Fruit fly (Drosophila melanogaster) whole organism, embryonic: ENCODE results near the gene CG42399.

ENCODE experiments used
- Aef1 ChIP-seq: fragments of 200-800 bp; sonication (Bioruptor generic); IDR thresholded peaks from 3 replicates; pipeline ENCODE4 v1.3.6; 2022; ENCODE audit warnings: missing biosample characterization, missing genetic modification characterization
- B-H2 ChIP-seq: fragments of 200-800 bp; sonication (Bioruptor generic); optimal IDR thresholded peaks from 2 replicates; lab custom pipeline; 2018; ENCODE audit warnings: missing biosample characterization, mild to moderate bottlenecking, missing genetic modification characterization
- BEAF-32 ChIP-seq: fragments of 200-800 bp; sonication (Bioruptor generic); optimal IDR thresholded peaks from 3 replicates; lab custom pipeline; 2017; ENCODE audit warnings: missing biosample characterization, missing genetic modification characterization, mild to moderate bottlenecking, moderate library complexity, missing genetic modification reagents
- C15 ChIP-seq: fragments of 200-800 bp; sonication (Bioruptor generic); IDR thresholded peaks from 3 replicates; pipeline ENCODE4 v1.3.6; 2022; ENCODE audit warnings: missing biosample characterization, missing genetic modification characterization
- CG12104 ChIP-seq: fragments of 200-800 bp; sonication (Bioruptor generic); optimal IDR thresholded peaks from 3 replicates; lab custom pipeline; 2016; ENCODE audit warnings: missing biosample characterization, missing genetic modification characterization
- CG14441 ChIP-seq: fragments of 200-800 bp; sonication (Bioruptor generic); IDR thresholded peaks from 2 replicates; pipeline ENCODE4 v1.3.6; 2022; ENCODE audit warnings: missing biosample characterization, missing genetic modification characterization
- CG2120 ChIP-seq: fragments of 200-800 bp; sonication (Bioruptor generic); optimal IDR thresholded peaks from 3 replicates; lab custom pipeline; 2016; ENCODE audit warnings: missing biosample characterization, missing genetic modification characterization
- CG2199 ChIP-seq: fragments of 200-800 bp; sonication (Bioruptor generic); IDR thresholded peaks from 3 replicates; pipeline ENCODE4 v1.3.6; 2022; ENCODE audit warnings: missing biosample characterization, missing genetic modification characterization
- CG30431 ChIP-seq: fragments of 200-800 bp; sonication (Bioruptor generic); optimal IDR thresholded peaks from 2 replicates; lab custom pipeline; 2017; ENCODE audit warnings: missing biosample characterization, missing genetic modification characterization
- CG42726 ChIP-seq: fragments of 200-800 bp; sonication (Bioruptor generic); IDR thresholded peaks from 2 replicates; pipeline ENCODE4 v1.3.6; 2022; ENCODE audit warnings: missing biosample characterization, missing genetic modification characterization; ENCODE audit not compliant: partially characterized antibody
- CG4282 ChIP-seq: fragments of 200-800 bp; sonication (Bioruptor generic); optimal IDR thresholded peaks from 2 replicates; lab custom pipeline; 2016; ENCODE audit warnings: missing biosample characterization, missing genetic modification characterization
- CG4360 ChIP-seq: fragments of 200-800 bp; sonication (Bioruptor generic); IDR thresholded peaks from 2 replicates; pipeline ENCODE4 v1.3.6; 2022; ENCODE audit warnings: missing biosample characterization, missing genetic modification characterization
- CG4617 ChIP-seq: fragments of 200-800 bp; sonication (Bioruptor generic); optimal IDR thresholded peaks from 3 replicates; lab custom pipeline; 2016; ENCODE audit warnings: missing biosample characterization, missing genetic modification characterization, borderline replicate concordance
- CG5245 ChIP-seq: fragments of 200-800 bp; sonication (Bioruptor generic); optimal IDR thresholded peaks from 3 replicates; lab custom pipeline; 2016; ENCODE audit warnings: missing biosample characterization, missing genetic modification characterization
- CG6654 ChIP-seq: fragments of 200-800 bp; sonication (Bioruptor generic); optimal IDR thresholded peaks from 2 replicates; lab custom pipeline; 2017; ENCODE audit warnings: missing biosample characterization, mild to moderate bottlenecking, missing genetic modification characterization
- CG8944 ChIP-seq: fragments of 200-800 bp; sonication (Bioruptor generic); optimal IDR thresholded peaks from 3 replicates; lab custom pipeline; 2016; ENCODE audit warnings: missing biosample characterization, missing genetic modification characterization
- CHES-1-like ChIP-seq: fragments of 200-800 bp; sonication (Bioruptor generic); optimal IDR thresholded peaks from 2 replicates; lab custom pipeline; 2016; ENCODE audit warnings: missing biosample characterization, missing genetic modification characterization
- CTCF ChIP-seq: fragments of 200-800 bp; sonication (Bioruptor generic); optimal IDR thresholded peaks from 2 replicates; lab custom pipeline; 2017; ENCODE audit warnings: missing biosample characterization, mild to moderate bottlenecking, missing genetic modification characterization, moderate library complexity
- CoRest ChIP-seq: fragments of 200-800 bp; sonication (Bioruptor generic); optimal IDR thresholded peaks from 3 replicates; lab custom pipeline; 2018; ENCODE audit warnings: missing biosample characterization, mild to moderate bottlenecking, missing genetic modification characterization, moderate library complexity
- CrebB ChIP-seq: fragments of 200-800 bp; sonication (Bioruptor generic); optimal IDR thresholded peaks from 3 replicates; lab custom pipeline; 2018; ENCODE audit warnings: missing biosample characterization, mild to moderate bottlenecking, missing genetic modification characterization
- Eip74EF ChIP-seq, 2 experiments: fragments of 200-800 bp in 1 of 2; fragments of >200 bp in 1 of 2; sonication (Bioruptor generic) in 1 of 2; optimal IDR thresholded peaks; 2 replicates each; lab custom pipeline; 2017 to 2019; ENCODE audit warnings: missing biosample characterization in 2 of 2, missing genetic modification characterization in 2 of 2, mild to moderate bottlenecking in 1 of 2, moderate library complexity in 1 of 2
- Gug ChIP-seq: fragments of 200-800 bp; sonication (Bioruptor generic); IDR thresholded peaks from 4 replicates; pipeline ENCODE4 v1.3.6; 2022; ENCODE audit warnings: missing biosample characterization, missing genetic modification characterization
- HHEX ChIP-seq: fragments of 200-800 bp; sonication (Bioruptor generic); optimal IDR thresholded peaks from 3 replicates; lab custom pipeline; 2017; ENCODE audit warnings: missing biosample characterization, mild to moderate bottlenecking, missing genetic modification characterization, missing genetic modification reagents
- HLHmδ ChIP-seq: fragments of 200-800 bp; sonication (Bioruptor generic); optimal IDR thresholded peaks from 2 replicates; lab custom pipeline; 2018; ENCODE audit warnings: missing biosample characterization, mild to moderate bottlenecking, missing genetic modification characterization, moderate library complexity
- HmgZ ChIP-seq: fragments of 200-800 bp; sonication (Bioruptor generic); optimal IDR thresholded peaks from 2 replicates; lab custom pipeline; 2018; ENCODE audit warnings: missing biosample characterization, mild to moderate bottlenecking, missing genetic modification characterization
- Hmx ChIP-seq: fragments of 200-800 bp; sonication (Bioruptor generic); optimal IDR thresholded peaks from 2 replicates; lab custom pipeline; 2016; ENCODE audit warnings: missing biosample characterization, missing genetic modification characterization
- Mad ChIP-seq: fragments of 200-800 bp; sonication (Bioruptor generic); optimal IDR thresholded peaks from 2 replicates; lab custom pipeline; 2016; ENCODE audit warnings: missing biosample characterization, missing genetic modification characterization
- Med ChIP-seq: fragments of 200-800 bp; sonication (Bioruptor generic); peaks from one replicate; lab custom pipeline; 2016; ENCODE audit warnings: missing biosample characterization, missing genetic modification characterization, mild to moderate bottlenecking, inconsistent platforms, moderate library complexity
- NK7.1 ChIP-seq: fragments of 200-800 bp; sonication (Bioruptor generic); optimal IDR thresholded peaks from 3 replicates; lab custom pipeline; 2016; ENCODE audit warnings: missing biosample characterization, missing genetic modification characterization
- Nf-YB ChIP-seq: fragments of 200-800 bp; sonication (Bioruptor generic); optimal IDR thresholded peaks from 3 replicates; lab custom pipeline; 2019; ENCODE audit warnings: missing biosample characterization, mild to moderate bottlenecking, missing genetic modification characterization, moderate library complexity
- Pdp1 ChIP-seq, 2 experiments: fragments of 200-800 bp; sonication (Bioruptor generic); optimal IDR thresholded peaks; 3 replicates each; lab custom pipeline; 2016; ENCODE audit warnings: missing biosample characterization in 2 of 2, missing genetic modification characterization in 2 of 2, mild to moderate bottlenecking in 1 of 2, moderate library complexity in 1 of 2
- Six4 ChIP-seq: fragments of 200-800 bp; sonication (Bioruptor generic); optimal IDR thresholded peaks from 2 replicates; lab custom pipeline; 2016; ENCODE audit warnings: missing biosample characterization, missing genetic modification characterization
- Taf1 ChIP-seq: fragments of 200-800 bp; sonication (Bioruptor generic); IDR thresholded peaks from 2 replicates; pipeline ENCODE4 v1.3.6; 2022; ENCODE audit warnings: missing biosample characterization, missing genetic modification characterization
- Trl ChIP-seq, 3 experiments: fragments of >200 bp in 2 of 3; fragments of 200-800 bp in 1 of 3; sonication (Bioruptor generic) in 1 of 3; optimal IDR thresholded peaks; 2 replicates in 1 of 3; 3 replicates in 2 of 3; lab custom pipeline; 2016 to 2017; ENCODE audit warnings: missing biosample characterization in 1 of 3, missing genetic modification characterization in 1 of 3
- ash1 ChIP-seq: fragments of 200-800 bp; sonication (Bioruptor generic); optimal IDR thresholded peaks from 2 replicates; lab custom pipeline; 2018; ENCODE audit warnings: missing biosample characterization, mild to moderate bottlenecking, missing genetic modification characterization
- ewg ChIP-seq: fragments of 200-800 bp; sonication (Bioruptor generic); optimal IDR thresholded peaks from 3 replicates; lab custom pipeline; 2017; ENCODE audit warnings: mild to moderate bottlenecking, missing biosample characterization, missing genetic modification reagents, missing genetic modification characterization
- fu2 ChIP-seq: fragments of 200-800 bp; sonication (Bioruptor generic); optimal IDR thresholded peaks from 2 replicates; lab custom pipeline; 2016; ENCODE audit warnings: missing biosample characterization, missing genetic modification characterization
- jigr1 ChIP-seq: fragments of 200-800 bp; sonication (Bioruptor generic); IDR thresholded peaks from 3 replicates; pipeline ENCODE4 v1.3.6; 2022; ENCODE audit warnings: missing biosample characterization, missing genetic modification characterization
- lab ChIP-seq: fragments of 200-800 bp; sonication (Bioruptor generic); optimal IDR thresholded peaks from 3 replicates; lab custom pipeline; 2017; ENCODE audit warnings: missing biosample characterization, missing genetic modification characterization, mild to moderate bottlenecking, moderate library complexity, missing genetic modification reagents
- nom ChIP-seq: fragments of 200-800 bp; sonication (Bioruptor generic); optimal IDR thresholded peaks from 2 replicates; lab custom pipeline; 2017; ENCODE audit warnings: missing biosample characterization, missing genetic modification characterization, mild to moderate bottlenecking, moderate library complexity, missing genetic modification reagents
- pan ChIP-seq, 4 experiments: fragments of >200 bp in 3 of 4; fragments of 200-800 bp in 1 of 4; sonication (Bioruptor generic) in 1 of 4; optimal IDR thresholded peaks in 3 of 4; IDR thresholded peaks in 1 of 4; 2 replicates each; pipeline versions ENCODE4 v1.3.6 to Lab custom; 2017 to 2022; ENCODE audit warnings: missing biosample characterization in 2 of 4, missing genetic modification characterization in 2 of 4, mixed read lengths in 1 of 4
- pfk ChIP-seq: fragments of 200-800 bp; sonication (Bioruptor generic); optimal IDR thresholded peaks from 2 replicates; lab custom pipeline; 2018; ENCODE audit warnings: missing biosample characterization, mild to moderate bottlenecking, missing genetic modification characterization, moderate library complexity
- sens ChIP-seq: fragments of 200-800 bp; sonication (Bioruptor generic); peaks from one replicate; lab custom pipeline; 2016; ENCODE audit warnings: missing biosample characterization, missing genetic modification characterization
- sens-2 ChIP-seq: fragments of 200-800 bp; sonication (Bioruptor generic); IDR thresholded peaks from 2 replicates; pipeline ENCODE4 v1.3.6; 2022; ENCODE audit warnings: missing biosample characterization, missing genetic modification characterization
- seq ChIP-seq: fragments of 200-800 bp; sonication (Bioruptor generic); IDR thresholded peaks from 2 replicates; pipeline ENCODE4 v1.3.6; 2022; ENCODE audit warnings: missing biosample characterization, missing genetic modification characterization
- sob ChIP-seq: fragments of 200-800 bp; sonication (Bioruptor generic); IDR thresholded peaks from 2 replicates; pipeline ENCODE4 v1.3.6; 2022; ENCODE audit warnings: missing biosample characterization, missing genetic modification characterization
- tap ChIP-seq: fragments of 200-800 bp; optimal IDR thresholded peaks from 3 replicates; lab custom pipeline; 2019; ENCODE audit warnings: missing biosample characterization, mild to moderate bottlenecking, missing genetic modification characterization, moderate library complexity
- tio ChIP-seq: fragments of 200-800 bp; sonication (Bioruptor generic); optimal IDR thresholded peaks from 2 replicates; lab custom pipeline; 2017; ENCODE audit warnings: missing biosample characterization, missing genetic modification characterization, inconsistent platforms
- tna ChIP-seq: fragments of 200-800 bp; sonication (Bioruptor generic); IDR thresholded peaks from 2 replicates; pipeline ENCODE4 v1.3.6; 2022; ENCODE audit warnings: missing biosample characterization, missing genetic modification characterization; ENCODE audit not compliant: partially characterized antibody
- unc-4 ChIP-seq: fragments of 200-800 bp; sonication (Bioruptor generic); IDR thresholded peaks from 2 replicates; pipeline ENCODE4 v1.3.6; 2022; ENCODE audit warnings: missing biosample characterization, missing genetic modification characterization; ENCODE audit not compliant: partially characterized antibody

Gene CG42399

dm6 chr2L:143088-143487 is 10.0 kb downstream of the CG42399 start, which contains the start of the genes CG31974 and CG11454 (continued):
- TF ChIP-seq Trl (optimal IDR thresholded peaks at IDR 0.05; lab: Kevin White, UChicago) (no peak), Trl (GFP tag; optimal IDR thresholded peaks at IDR 0.05; lab: Kevin White, UChicago) (no peak), CG30431 (GFP tag; lab: Kevin White, UChicago) (no peak), CG12104 (GFP tag; lab: Kevin White, UChicago) (no peak), Six4 (GFP tag; lab: Kevin White, UChicago) (no peak), Nf-YB (peak; percentile 2), CoRest (tag; lab: Kevin White, UChicago) (peak; percentile 4), ash1 (no peak), Hmx (GFP tag; lab: Kevin White, UChicago) (no peak), Taf1 (no peak), nom (peak; percentile 2), pfk (no peak), BEAF-32 (peak; percentile 82), Pdp1 (GFP tag; optimal IDR thresholded peaks at IDR 0.05; lab: Kevin White, UChicago) (peak in 1 of 2 experiments; percentile 63), tap (tag; lab: Kevin White, UChicago) (no peak), HHEX (GFP tag; lab: Kevin White, UChicago) (no peak), CG5245 (GFP tag; lab: Kevin White, UChicago) (no peak), CG2199 (no peak), CG4617 (GFP tag; lab: Kevin White, UChicago) (peak; percentile 68), CrebB (peak; percentile 29), ewg (no peak), CG4360 (no peak), tna (GFP tag; lab: Robert Waterston, UW) (peak; percentile 76), CG6654 (GFP tag; lab: Kevin White, UChicago) (no peak), CTCF (GFP tag; lab: Kevin White, UChicago) (peak; percentile 43), seq (GFP tag; lab: Robert Waterston, UW) (no peak), sens-2 (no peak), sob (GFP tag; lab: Robert Waterston, UW) (peak; percentile 21; the same call in 1 of the 2 replicates), lab (GFP tag; lab: Kevin White, UChicago) (peak; percentile 33), HmgZ (tag; lab: Kevin White, UChicago) (peak; percentile 61), tio (no peak), NK7.1 (GFP tag; lab: Kevin White, UChicago) (no peak), B-H2 (GFP tag; lab: Kevin White, UChicago) (peak; percentile 56), CG42726 (GFP tag; lab: Robert Waterston, UW) (peak; percentile 53; the same call in 1 of the 2 replicates), C15 (GFP tag; lab: Robert Waterston, UW) (no peak), Aef1 (GFP tag; lab: Robert Waterston, UW) (no peak), fu2 (no peak), Eip74EF (GFP tag; optimal IDR thresholded peaks at IDR 0.05; lab: Kevin White, UChicago) (peak in 1 of 2 experiments; percentile 69), CG4282 (GFP tag; lab: Kevin White, UChicago) (no peak), pan (optimal IDR thresholded peaks at IDR 0.05; lab: Kevin White, UChicago) (no peak), pan (GFP tag; optimal IDR thresholded peaks at IDR 0.05 in 1 of 2, IDR thresholded peaks at IDR 0.05 in 1 of 2) (no peak), CG14441 (GFP tag; lab: Robert Waterston, UW) (no peak), CG2120 (GFP tag; lab: Kevin White, UChicago) (no peak), Med (peak; percentile 83), sens (GFP tag; lab: Kevin White, UChicago) (no peak), unc-4 (GFP tag; lab: Robert Waterston, UW) (peak; percentile 95), jigr1 (GFP tag; lab: Robert Waterston, UW) (no peak), CHES-1-like (GFP tag; lab: Kevin White, UChicago) (no peak), Gug (no peak; the same call in 3 of the 4 replicates), Mad (GFP tag; lab: Kevin White, UChicago) (no peak), CG8944 (GFP tag; lab: Kevin White, UChicago) (no peak), HLHmδ (GFP tag; lab: Kevin White, UChicago) (no peak)
